Fruit fly (Drosophila melanogaster) whole organism: ENCODE results near the gene CG5676.

Source experiments
- CG8478 ChIP-seq: fragments of >200 bp; optimal IDR thresholded peaks from 2 replicates; lab custom pipeline; 2018; ENCODE audit warnings: inconsistent platforms
- Dll ChIP-seq: fragments of >200 bp; optimal IDR thresholded peaks from 2 replicates; lab custom pipeline; 2017
- EcR ChIP-seq, 2 experiments: fragments of >200 bp; optimal IDR thresholded peaks; 2 replicates each; lab custom pipeline; 2017; ENCODE audit warnings: missing biosample characterization in 2 of 2, missing genetic modification characterization in 2 of 2, missing genetic modification reagents in 2 of 2
- pan ChIP-seq: fragments of >200 bp; optimal IDR thresholded peaks from 2 replicates; lab custom pipeline; 2017
- psq ChIP-seq: fragments of >200 bp; optimal IDR thresholded peaks from 2 replicates; lab custom pipeline; 2017
- usp ChIP-seq: fragments of >200 bp; optimal IDR thresholded peaks from 2 replicates; lab custom pipeline; 2017; ENCODE audit warnings: missing biosample characterization, missing genetic modification characterization, mixed read lengths

DNA sequence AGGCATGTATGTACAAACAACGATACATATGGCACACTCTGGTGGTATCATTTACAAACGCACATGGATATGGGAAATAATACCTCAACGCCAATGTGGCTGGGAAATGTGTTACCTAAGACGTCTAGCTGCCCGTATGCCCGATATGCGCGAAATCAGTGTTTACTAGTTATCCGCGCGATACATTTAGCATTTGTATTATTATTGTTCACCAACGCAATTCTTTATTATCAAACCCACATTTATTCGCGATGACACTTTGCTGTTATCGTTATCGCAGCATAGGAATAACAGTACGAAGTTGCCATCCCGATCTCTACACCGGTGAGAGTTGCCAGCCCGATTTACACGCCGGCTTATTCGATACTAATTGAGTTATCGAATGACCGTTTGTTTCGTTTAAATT is 8.9 kb downstream of the CG5676 start, which contains the start of gene chico:
- TF ChIP-seq usp (GFP tag; lab: Kevin White, UChicago) (no peak), pan (lab: Kevin White, UChicago) (no peak), psq (lab: Kevin White, UChicago) (no peak), Dll (lab: Kevin White, UChicago) (no peak), EcR (GFP tag; optimal IDR thresholded peaks at IDR 0.05; lab: Kevin White, UChicago) (no peak), CG8478 (no peak)
